Fruit fly (Drosophila melanogaster) whole organism, prepupa: ENCODE results near the gene CG16953.
A peak's percentile ranks its signal among the peaks of the same experiment; 100 is the strongest.

Experiments used
- CG15336 ChIP-seq: fragments of 200-800 bp; sonication (Bioruptor generic); IDR thresholded peaks from 2 replicates; pipeline ENCODE4 v1.3.6; 2022; ENCODE audit warnings: missing biosample characterization, missing genetic modification characterization
- CG1621 ChIP-seq: fragments of 200-800 bp; sonication (Bioruptor generic); optimal IDR thresholded peaks from 3 replicates; lab custom pipeline; 2018; ENCODE audit warnings: missing biosample characterization, mild to moderate bottlenecking, missing genetic modification characterization
- CG32006 ChIP-seq: fragments of 200-800 bp; sonication (Bioruptor generic); optimal IDR thresholded peaks from 3 replicates; lab custom pipeline; 2017; ENCODE audit warnings: missing biosample characterization, mild to moderate bottlenecking, missing genetic modification characterization
- CG3919 ChIP-seq: fragments of 200-800 bp; sonication (Bioruptor generic); optimal IDR thresholded peaks from 3 replicates; lab custom pipeline; 2016; ENCODE audit warnings: missing biosample characterization, missing genetic modification characterization
- CG6163 ChIP-seq: fragments of 200-800 bp; sonication (Bioruptor generic); IDR thresholded peaks from 3 replicates; pipeline ENCODE4 v1.3.6; 2022; ENCODE audit warnings: missing biosample characterization, missing genetic modification characterization
- CG7368 ChIP-seq: fragments of 200-800 bp; sonication (Bioruptor generic); optimal IDR thresholded peaks from 3 replicates; lab custom pipeline; 2016; ENCODE audit warnings: missing biosample characterization, missing genetic modification characterization
- Eip78C ChIP-seq: fragments of 200-800 bp; sonication (Bioruptor generic); peaks from one replicate; lab custom pipeline; 2016; ENCODE audit warnings: missing biosample characterization, missing genetic modification characterization
- esn ChIP-seq: fragments of 200-800 bp; sonication (Bioruptor generic); optimal IDR thresholded peaks from 2 replicates; lab custom pipeline; 2016; ENCODE audit warnings: missing biosample characterization, mild to moderate bottlenecking, missing genetic modification characterization, moderate library complexity
- fd59A ChIP-seq: fragments of 200-800 bp; sonication (Bioruptor generic); optimal IDR thresholded peaks from 2 replicates; lab custom pipeline; 2017; ENCODE audit warnings: missing biosample characterization, mild to moderate bottlenecking, missing genetic modification characterization, missing genetic modification reagents
- fkh ChIP-seq: fragments of 200-800 bp; sonication (Bioruptor generic); optimal IDR thresholded peaks from 3 replicates; lab custom pipeline; 2017; ENCODE audit warnings: missing biosample characterization, mild to moderate bottlenecking, missing genetic modification characterization, moderate library complexity
- svp ChIP-seq: fragments of 200-800 bp; sonication (Bioruptor generic); peaks from one replicate; lab custom pipeline; 2016; ENCODE audit warnings: missing biosample characterization, missing genetic modification characterization
- vri ChIP-seq: fragments of 200-800 bp; sonication (Bioruptor generic); optimal IDR thresholded peaks from 3 replicates; lab custom pipeline; 2016; ENCODE audit warnings: missing biosample characterization, mild to moderate bottlenecking, missing genetic modification characterization

Gene CG16953

DNA sequence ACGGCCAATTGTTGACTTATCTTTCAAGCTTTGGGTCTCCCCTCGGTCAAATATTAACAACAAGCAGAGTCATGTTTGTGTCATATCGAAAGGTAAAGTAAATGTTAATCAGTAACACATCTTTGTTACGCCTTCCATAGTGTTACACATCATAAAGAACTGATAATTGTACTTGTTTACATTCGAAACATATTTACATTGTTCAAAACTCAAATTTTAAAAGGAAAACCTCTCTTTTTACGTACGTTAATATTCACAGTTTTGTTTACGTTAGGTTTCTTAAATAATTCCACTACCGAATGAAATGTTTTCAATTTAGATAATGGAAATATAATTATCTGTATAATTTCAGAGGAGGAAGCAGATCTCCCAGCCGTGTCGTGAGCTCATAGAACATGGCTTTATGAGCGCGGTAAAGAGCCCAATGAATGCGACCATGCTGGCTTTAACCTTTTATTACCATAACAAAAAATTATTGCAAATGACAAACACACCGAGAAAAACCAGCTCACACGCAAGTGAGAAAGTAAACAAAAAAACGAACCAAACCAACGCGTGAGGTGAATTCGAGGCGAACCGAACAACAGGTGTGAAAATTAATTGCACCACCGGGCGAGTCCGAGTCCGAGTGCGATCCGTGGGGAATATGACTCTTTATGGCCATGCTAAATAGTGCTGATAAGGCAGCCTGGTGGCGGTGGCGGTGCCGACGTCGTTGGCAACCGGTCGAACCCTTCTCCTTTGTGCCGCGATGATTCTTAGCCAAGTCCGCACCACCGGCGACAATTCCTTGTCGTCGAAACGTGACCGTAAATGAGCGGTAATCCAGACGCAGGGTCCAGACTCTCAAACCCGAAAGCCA lies 43.1 kb downstream of the CG16953 start:
- TF ChIP-seq CG15336 = 0 out of 2 replicates have a peak, but pooled peaks have one; percentile 19
- TF ChIP-seq Eip78C (GFP tag; lab: Kevin White, UChicago) = peak; percentile 70
- peak; percentile 32 for TF ChIP-seq CG1621 (tag; lab: Kevin White, UChicago)
- 0 out of 3 replicates have a peak, but pooled peaks have one; percentile 8 for TF ChIP-seq CG6163
- peak; percentile 12 for TF ChIP-seq esn
- no peak for TF ChIP-seq fd59A (GFP tag; lab: Kevin White, UChicago)
- TF ChIP-seq svp = peak; percentile 41
- TF ChIP-seq fkh = peak; percentile 76
- TF ChIP-seq CG32006 (GFP tag; lab: Kevin White, UChicago) = no peak
- TF ChIP-seq, all 60 proteins: peak for 7

DNA sequence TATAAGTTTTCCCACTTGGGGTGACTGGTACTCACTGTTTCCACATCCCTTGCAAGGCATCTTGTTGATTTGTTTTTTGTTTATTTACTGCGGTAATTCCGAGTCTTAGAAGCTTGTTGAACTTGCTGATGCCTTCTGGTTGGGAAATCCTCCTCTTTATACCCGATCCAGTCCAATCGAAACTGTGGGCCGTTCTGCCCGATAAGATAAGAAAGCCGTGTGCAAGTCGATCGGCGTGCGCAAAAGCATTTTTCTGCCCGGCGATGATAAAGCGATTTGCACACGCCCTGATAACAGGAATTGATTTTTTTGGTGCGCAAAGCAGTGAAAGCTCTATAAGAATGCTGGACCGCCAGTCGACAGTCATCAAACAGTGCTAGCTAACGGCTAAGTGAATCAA lies 51.1 kb downstream of the CG16953 start, which contains the start of the genes MtnE and MtnD:
MtnE (minus strand) TSS at position 130 of the 400 bp plus-strand sequence.
MtnD (plus strand) TSS at position 388 of the 400 bp plus-strand sequence.
- peak; percentile 88 for TF ChIP-seq svp
- TF ChIP-seq vri (GFP tag; lab: Kevin White, UChicago) = peak; percentile 29
- peak; percentile 69 for TF ChIP-seq Eip78C (GFP tag; lab: Kevin White, UChicago)
- peak; percentile 16 for TF ChIP-seq CG3919 (GFP tag; lab: Kevin White, UChicago)
- TF ChIP-seq CG7368 (GFP tag; lab: Kevin White, UChicago) = no peak
